Worm (Caenorhabditis elegans) whole organism, mixed stage, embryonic: Measurements from ENCODE around the gene F41E6.8.
A peak's percentile ranks its signal among the peaks of the same experiment; 100 is the strongest.

ENCODE experiments used
- M03D4.4 ChIP-seq: sonication (generic microtip); optimal IDR thresholded peaks from 2 replicates; lab custom pipeline; 2017; ENCODE audit warnings: mild to moderate bottlenecking, missing genetic modification characterization, missing compliant biosample characterization
- bed-3 ChIP-seq: fragments of 200-800 bp; sonication (Bioruptor generic); optimal IDR thresholded peaks from 3 replicates; lab custom pipeline; 2018; ENCODE audit warnings: mild to moderate bottlenecking, missing genetic modification characterization, moderate library complexity, missing compliant biosample characterization
- blmp-1 ChIP-seq: fragments of 150-350 bp; optimal IDR thresholded peaks from 2 replicates; lab custom pipeline; 2014; ENCODE audit warnings: missing biosample characterization, missing genetic modification characterization
- ceh-43 ChIP-seq: fragments of 200-800 bp; sonication (Bioruptor generic); optimal IDR thresholded peaks from 2 replicates; lab custom pipeline; 2018; ENCODE audit warnings: mild to moderate bottlenecking, missing genetic modification characterization, moderate library complexity, missing compliant biosample characterization
- ceh-83 ChIP-seq: fragments of 200-800 bp; sonication (Bioruptor generic); optimal IDR thresholded peaks from 2 replicates; lab custom pipeline; 2018; ENCODE audit warnings: mild to moderate bottlenecking, missing genetic modification characterization, missing compliant biosample characterization
- ces-1 ChIP-seq: fragments of 150-350 bp; optimal IDR thresholded peaks from 2 replicates; lab custom pipeline; 2014; ENCODE audit warnings: missing biosample characterization, missing genetic modification reagents, missing genetic modification characterization
- cnd-1 ChIP-seq: fragments of 200-800 bp; sonication (Bioruptor generic); optimal IDR thresholded peaks from 2 replicates; lab custom pipeline; 2018; ENCODE audit warnings: mild to moderate bottlenecking, missing genetic modification characterization, missing compliant biosample characterization
- drap-1 ChIP-seq: fragments of 200-800 bp; sonication (Bioruptor generic); optimal IDR thresholded peaks from 3 replicates; lab custom pipeline; 2018; ENCODE audit warnings: mild to moderate bottlenecking, missing genetic modification characterization, missing compliant biosample characterization
- flh-1 ChIP-seq: fragments of 200-800 bp; sonication (Bioruptor generic); optimal IDR thresholded peaks from 2 replicates; lab custom pipeline; 2018; ENCODE audit warnings: mild to moderate bottlenecking, missing genetic modification characterization, moderate library complexity, missing compliant biosample characterization
- hlh-1 ChIP-seq: fragments of 150-350 bp; optimal IDR thresholded peaks from 2 replicates; lab custom pipeline; 2014; ENCODE audit warnings: missing biosample characterization, missing genetic modification reagents, missing genetic modification characterization
- lin-32 ChIP-seq: fragments of 200-800 bp; sonication (Bioruptor generic); optimal IDR thresholded peaks from 2 replicates; lab custom pipeline; 2018; ENCODE audit warnings: mild to moderate bottlenecking, missing genetic modification characterization, missing compliant biosample characterization
- lsy-2 ChIP-seq: fragments of 150-350 bp; optimal IDR thresholded peaks from 2 replicates; lab custom pipeline; 2014; ENCODE audit warnings: missing biosample characterization, missing genetic modification characterization
- mab-5 ChIP-seq: fragments of 150-350 bp; optimal IDR thresholded peaks from 2 replicates; lab custom pipeline; 2014; ENCODE audit warnings: missing biosample characterization, missing genetic modification characterization
- mep-1 ChIP-seq: fragments of 150-350 bp; optimal IDR thresholded peaks from 2 replicates; lab custom pipeline; 2017; ENCODE audit warnings: missing biosample characterization, missing genetic modification reagents, missing genetic modification characterization, inconsistent platforms
- mls-2 ChIP-seq: sonication (generic microtip); optimal IDR thresholded peaks from 2 replicates; lab custom pipeline; 2016; ENCODE audit warnings: mild to moderate bottlenecking, missing genetic modification characterization, moderate library complexity, missing compliant biosample characterization
- nhr-12 ChIP-seq: fragments of 150-350 bp; optimal IDR thresholded peaks from 2 replicates; lab custom pipeline; 2014; ENCODE audit warnings: missing biosample characterization, missing genetic modification characterization
- nhr-2 ChIP-seq: fragments of 150-350 bp; optimal IDR thresholded peaks from 2 replicates; lab custom pipeline; 2014; ENCODE audit warnings: missing biosample characterization, missing genetic modification characterization
- nhr-237 ChIP-seq: fragments of 150-350 bp; optimal IDR thresholded peaks from 2 replicates; lab custom pipeline; 2014; ENCODE audit warnings: missing biosample characterization, missing genetic modification characterization
- nhr-76 ChIP-seq: sonication (generic microtip); optimal IDR thresholded peaks from 2 replicates; lab custom pipeline; 2017; ENCODE audit warnings: missing biosample characterization, missing genetic modification characterization
- sem-2 ChIP-seq: fragments of 200-800 bp; sonication (Bioruptor generic); optimal IDR thresholded peaks from 2 replicates; lab custom pipeline; 2018; ENCODE audit warnings: mild to moderate bottlenecking, missing genetic modification characterization, missing compliant biosample characterization
- snpc-4 ChIP-seq: fragments of 150-350 bp; optimal IDR thresholded peaks from 2 replicates; lab custom pipeline; 2014; ENCODE audit warnings: missing biosample characterization, missing genetic modification characterization
- sptf-1 ChIP-seq: sonication (generic microtip); optimal IDR thresholded peaks from 2 replicates; lab custom pipeline; 2017; ENCODE audit warnings: mild to moderate bottlenecking, missing genetic modification characterization, moderate library complexity, missing compliant biosample characterization
- unc-120 ChIP-seq: sonication (generic microtip); optimal IDR thresholded peaks from 2 replicates; lab custom pipeline; 2017; ENCODE audit warnings: missing genetic modification characterization, missing compliant biosample characterization; ENCODE audit not compliant: poor library complexity, severe bottlenecking
- unc-39 ChIP-seq: fragments of 150-350 bp; optimal IDR thresholded peaks from 2 replicates; lab custom pipeline; 2014; ENCODE audit warnings: missing biosample characterization, missing genetic modification characterization
- unc-62 ChIP-seq: fragments of 150-350 bp; optimal IDR thresholded peaks from 2 replicates; lab custom pipeline; 2014; ENCODE audit warnings: missing biosample characterization, missing genetic modification reagents, missing genetic modification characterization
- zip-8 ChIP-seq: fragments of 150-350 bp; optimal IDR thresholded peaks from 2 replicates; lab custom pipeline; 2014; ENCODE audit warnings: missing biosample characterization, missing genetic modification characterization
- ztf-11 ChIP-seq: fragments of 150-350 bp; optimal IDR thresholded peaks from 2 replicates; lab custom pipeline; 2014; ENCODE audit warnings: missing biosample characterization, missing genetic modification characterization

F41E6.8 gene

ce11 chrV:8602638-8603037 is 1.3 kb upstream of the F41E6.8 start, which contains the start of gene F41E6.15:
F41E6.15 (minus strand) TSS chrV:8602738.
- no peak for TF ChIP-seq lsy-2
- TF ChIP-seq blmp-1 (tag; lab: Kevin White, UChicago), result no peak

DNA sequence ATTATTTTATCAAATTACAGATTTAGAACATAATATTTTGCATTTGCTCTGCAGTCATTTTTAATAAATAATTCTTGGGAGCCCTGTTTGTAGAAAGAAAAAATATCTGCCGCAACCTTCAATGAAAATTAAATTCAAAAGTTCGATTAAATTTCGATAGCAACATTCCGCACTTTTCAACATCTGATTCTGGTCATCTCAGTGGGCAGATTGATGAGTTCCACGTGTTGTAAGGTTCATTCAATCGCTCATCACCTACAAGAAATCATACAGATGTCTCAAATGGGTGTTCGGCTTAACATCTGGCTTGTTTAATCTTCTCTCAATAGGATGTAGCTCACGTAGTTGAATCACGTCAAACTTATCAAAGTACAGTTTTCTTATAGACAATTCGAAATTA is 1.4 kb downstream of the F41E6.8 start:
- no peak for TF ChIP-seq zip-8
- no peak for TF ChIP-seq mab-5 (tag; lab: Kevin White, UChicago)
- no peak for TF ChIP-seq cnd-1 (tag; lab: Kevin White, UChicago)
- TF ChIP-seq snpc-4 (tag; lab: Kevin White, UChicago), result no peak

DNA sequence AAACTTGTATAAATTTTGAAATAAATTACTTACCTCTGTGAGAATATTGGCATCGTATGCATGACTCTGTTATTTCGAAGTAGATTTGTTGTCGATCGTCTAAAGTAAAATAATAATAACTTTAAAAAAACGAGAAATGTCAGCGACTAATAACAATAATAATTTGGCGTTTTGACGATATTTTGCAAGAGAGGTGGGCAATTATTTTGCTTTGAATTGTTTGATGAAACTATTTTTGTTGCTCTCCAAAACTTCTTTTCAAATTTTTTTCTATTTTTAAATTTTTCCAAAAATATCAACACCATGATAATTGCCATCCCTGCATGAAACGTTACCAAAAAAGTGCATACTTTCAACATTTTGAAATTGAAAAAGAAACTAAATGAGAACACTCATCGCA is 2.1 kb downstream of the F41E6.8 start, which contains the start of gene F41E6.7:
Gene F41E6.7, minus strand, starts transcription at position 101 of the 400 bp plus-strand sequence.
- no peak for TF ChIP-seq sptf-1 (tag; lab: Kevin White, UChicago)
- TF ChIP-seq drap-1 (GFP tag; lab: Kevin White, UChicago), result no peak
- no peak for TF ChIP-seq hlh-1 (tag; lab: Kevin White, UChicago)
- no peak for TF ChIP-seq nhr-237 (tag; lab: Kevin White, UChicago)
- no peak for TF ChIP-seq ces-1 (GFP tag; lab: Kevin White, UChicago)
- no peak for TF ChIP-seq bed-3
- TF ChIP-seq unc-39 (tag; lab: Kevin White, UChicago), result no peak
- TF ChIP-seq ceh-43 (GFP tag; lab: Kevin White, UChicago), result no peak
- TF ChIP-seq M03D4.4 (tag; lab: Kevin White, UChicago), result no peak
- TF ChIP-seq zip-8, result no peak
- no peak for TF ChIP-seq lsy-2
- no peak for TF ChIP-seq sem-2 (GFP tag; lab: Kevin White, UChicago)

DNA sequence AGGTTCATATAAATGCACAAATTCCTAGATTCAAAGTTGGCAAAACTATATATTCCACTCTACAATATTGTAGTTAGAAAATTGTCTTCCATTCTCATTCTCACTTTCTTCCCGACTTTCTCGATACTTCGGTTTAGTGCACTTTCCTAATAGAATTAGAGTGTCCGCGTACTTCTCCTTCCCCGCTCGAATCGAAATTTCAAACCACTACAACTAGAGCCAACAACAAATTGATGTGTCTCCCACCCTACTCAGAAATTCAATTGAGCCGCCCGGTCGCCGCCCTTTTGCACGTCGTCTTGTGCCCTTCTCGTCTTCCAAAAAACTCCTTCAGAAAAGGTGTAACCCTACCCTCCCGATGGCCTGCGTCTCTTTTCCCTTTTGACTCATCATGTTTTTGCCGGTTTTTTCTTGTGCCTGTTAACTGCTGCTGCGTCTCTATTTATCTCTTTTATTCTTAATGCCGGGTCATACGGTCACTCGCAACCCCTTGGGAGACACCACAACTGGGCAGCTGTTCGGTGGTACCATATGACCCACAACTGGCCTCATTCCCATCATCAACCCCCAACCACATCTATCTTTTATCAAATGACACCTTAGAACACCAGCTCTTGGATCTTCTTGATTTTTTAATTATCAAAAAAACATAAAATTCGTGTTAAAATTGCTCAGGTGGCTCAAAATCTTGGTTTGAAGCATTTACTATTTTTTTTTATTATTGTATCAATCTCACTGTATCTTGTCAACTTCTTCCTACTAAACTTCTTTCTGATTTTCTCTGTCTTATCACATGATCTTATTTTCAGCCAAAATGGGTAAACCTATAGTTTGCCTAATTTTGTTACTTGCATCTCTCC is 7.0 kb downstream of the F41E6.8 start, which contains the start of gene tag-196:
Gene tag-196, plus strand, starts transcription at position 810 of the 860 bp plus-strand sequence.
- TF ChIP-seq nhr-2 (tag; lab: Kevin White, UChicago) (peak; percentile 11), hlh-1 (tag; lab: Kevin White, UChicago) (peak; percentile 94), M03D4.4 (tag; lab: Kevin White, UChicago) (no peak), nhr-76 (no peak), ces-1 (GFP tag; lab: Kevin White, UChicago) (peak; percentile 95), bed-3 (no peak), unc-62 (GFP tag; lab: Kevin White, UChicago) (peak; percentile 11), sem-2 (GFP tag; lab: Kevin White, UChicago) (no peak), cnd-1 (tag; lab: Kevin White, UChicago) (peak; percentile 10), unc-120 (tag; lab: Kevin White, UChicago) (peak; percentile 20)

- no peak for TF ChIP-seq lin-32 (GFP tag; lab: Kevin White, UChicago)
- no peak for TF ChIP-seq nhr-2 (tag; lab: Kevin White, UChicago)
- no peak for TF ChIP-seq ceh-83 (GFP tag; lab: Kevin White, UChicago)
- TF ChIP-seq ces-1 (GFP tag; lab: Kevin White, UChicago), result peak; percentile 86
- no peak for TF ChIP-seq bed-3
- TF ChIP-seq unc-120 (tag; lab: Kevin White, UChicago), result no peak
- peak; percentile 59 for TF ChIP-seq unc-62 (GFP tag; lab: Kevin White, UChicago)
- no peak for TF ChIP-seq ztf-11 (tag; lab: Kevin White, UChicago)
- TF ChIP-seq snpc-4 (tag; lab: Kevin White, UChicago), result no peak
- TF ChIP-seq flh-1 (GFP tag; lab: Kevin White, UChicago), result no peak
- no peak for TF ChIP-seq mep-1 (tag; lab: Kevin White, UChicago)
- no peak for TF ChIP-seq mls-2 (tag; lab: Kevin White, UChicago)
Measured at ce11 chrV:8592691-8593307, 8.5 kb downstream of the F41E6.8 start.

DNA sequence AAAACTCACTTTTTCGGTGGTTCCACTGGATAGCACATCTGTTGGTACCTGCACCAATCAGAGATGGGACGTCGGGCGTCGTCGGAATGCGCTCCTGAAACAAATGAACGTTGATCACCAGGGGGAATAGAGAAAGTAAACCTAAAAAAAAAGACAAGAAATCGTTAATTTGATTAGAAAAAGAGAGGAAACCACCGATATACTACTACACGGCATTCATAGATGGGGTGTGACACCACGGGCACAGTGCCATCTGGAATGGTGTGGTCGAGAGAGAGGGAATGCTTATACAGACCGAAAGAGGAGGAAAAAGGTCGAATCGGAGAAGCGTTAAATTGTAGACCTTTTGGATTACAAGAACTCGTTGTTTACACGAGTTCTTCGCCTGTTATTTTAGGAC is 13.2 kb downstream of the F41E6.8 start, which contains the start of gene C10B5.3:
Gene C10B5.3, minus strand, starts transcription at position 101 of the 400 bp plus-strand sequence.
- TF ChIP-seq nhr-12, result no peak
- TF ChIP-seq drap-1 (GFP tag; lab: Kevin White, UChicago), result no peak
